Fruit fly (Drosophila melanogaster) whole organism: ENCODE results near the gene RhoGAP19D.

Source experiments
- Dll ChIP-seq: fragments of >200 bp; optimal IDR thresholded peaks from 2 replicates; lab custom pipeline; 2017
- EcR ChIP-seq, 2 experiments: fragments of >200 bp; optimal IDR thresholded peaks; 2 replicates each; lab custom pipeline; 2017; ENCODE audit warnings: missing biosample characterization in 2 of 2, missing genetic modification characterization in 2 of 2, missing genetic modification reagents in 2 of 2
- pan ChIP-seq: fragments of >200 bp; optimal IDR thresholded peaks from 2 replicates; lab custom pipeline; 2017
- psq ChIP-seq: fragments of >200 bp; optimal IDR thresholded peaks from 2 replicates; lab custom pipeline; 2017
- usp ChIP-seq: fragments of >200 bp; optimal IDR thresholded peaks from 2 replicates; lab custom pipeline; 2017; ENCODE audit warnings: missing biosample characterization, missing genetic modification characterization, mixed read lengths

DNA sequence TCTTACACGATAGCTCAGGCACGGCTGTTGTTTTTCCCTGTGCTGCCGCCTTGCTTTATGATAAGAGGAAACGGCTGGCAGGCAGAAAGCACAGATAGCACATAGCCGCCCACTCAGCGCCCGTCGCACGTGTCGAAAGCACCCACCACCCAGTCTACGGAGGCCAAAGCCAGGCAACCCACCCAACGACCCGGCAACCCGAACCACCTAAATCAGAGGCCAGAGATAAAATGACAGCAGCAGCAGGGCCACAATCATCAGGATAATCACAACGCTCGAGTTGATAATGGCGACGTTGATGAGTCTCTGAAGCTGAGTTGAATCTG is 7.0 kb downstream of the RhoGAP19D start:
- no peak for TF ChIP-seq psq (lab: Kevin White, UChicago)
- no peak for TF ChIP-seq Dll (lab: Kevin White, UChicago)
- TF ChIP-seq usp (GFP tag; lab: Kevin White, UChicago), result no peak
- TF ChIP-seq EcR (GFP tag; optimal IDR thresholded peaks at IDR 0.05; lab: Kevin White, UChicago), result no peak
- TF ChIP-seq pan (lab: Kevin White, UChicago), result no peak
